Fruit fly (Drosophila melanogaster) whole organism, embryonic: Measurements from ENCODE around the gene CG5902.

Experiments
- CG11504 ChIP-seq: fragments of 200-800 bp; sonication (Bioruptor generic); optimal IDR thresholded peaks from 3 replicates; lab custom pipeline; 2019; ENCODE audit warnings: missing biosample characterization, mild to moderate bottlenecking, missing genetic modification characterization, moderate library complexity
- CG12155 ChIP-seq: fragments of 200-800 bp; sonication (Bioruptor generic); optimal IDR thresholded peaks from 3 replicates; lab custom pipeline; 2016; ENCODE audit warnings: missing biosample characterization, missing genetic modification characterization
- CG12391 ChIP-seq: fragments of 200-800 bp; sonication (Bioruptor generic); optimal IDR thresholded peaks from 3 replicates; lab custom pipeline; 2018; ENCODE audit warnings: missing biosample characterization, mild to moderate bottlenecking, missing genetic modification characterization, moderate library complexity
- CG12744 ChIP-seq: fragments of 200-800 bp; sonication (Bioruptor generic); optimal IDR thresholded peaks from 2 replicates; lab custom pipeline; 2016; ENCODE audit warnings: missing biosample characterization, missing genetic modification characterization
- CG12942 ChIP-seq: fragments of 200-800 bp; sonication (Bioruptor generic); optimal IDR thresholded peaks from 3 replicates; lab custom pipeline; 2016; ENCODE audit warnings: missing biosample characterization, missing genetic modification characterization
- CG15601 ChIP-seq: fragments of 200-800 bp; sonication (Bioruptor generic); optimal IDR thresholded peaks from 3 replicates; lab custom pipeline; 2019; ENCODE audit warnings: missing biosample characterization, mild to moderate bottlenecking, missing genetic modification characterization, moderate library complexity
- CG1602 ChIP-seq: fragments of 200-800 bp; sonication (Bioruptor generic); optimal IDR thresholded peaks from 3 replicates; lab custom pipeline; 2016; ENCODE audit warnings: missing biosample characterization, missing genetic modification characterization
- CG17186 ChIP-seq: fragments of 200-800 bp; sonication (Bioruptor generic); optimal IDR thresholded peaks from 3 replicates; lab custom pipeline; 2017; ENCODE audit warnings: missing biosample characterization, missing genetic modification reagents, missing genetic modification characterization
- CG17328 ChIP-seq: fragments of 200-800 bp; sonication (Bioruptor generic); IDR thresholded peaks from 2 replicates; pipeline ENCODE4 v1.3.6; 2022; ENCODE audit warnings: missing biosample characterization, missing genetic modification characterization
- CG18011 ChIP-seq: fragments of 200-800 bp; sonication (Bioruptor generic); optimal IDR thresholded peaks from 2 replicates; lab custom pipeline; 2017; ENCODE audit warnings: missing biosample characterization, missing genetic modification characterization, mild to moderate bottlenecking, moderate library complexity, missing genotype
- CG18476 ChIP-seq: fragments of 200-800 bp; sonication (Bioruptor generic); optimal IDR thresholded peaks from 2 replicates; lab custom pipeline; 2016; ENCODE audit warnings: missing biosample characterization, mild to moderate bottlenecking, missing genetic modification characterization
- CG3726 ChIP-seq: fragments of 200-800 bp; sonication (Bioruptor generic); IDR thresholded peaks from 3 replicates; pipeline ENCODE4, ENCODE4 v1.3.6; 2022; ENCODE audit warnings: missing biosample characterization, missing genetic modification characterization
- CG4617 ChIP-seq: fragments of 200-800 bp; sonication (Bioruptor generic); optimal IDR thresholded peaks from 3 replicates; lab custom pipeline; 2016; ENCODE audit warnings: missing biosample characterization, missing genetic modification characterization, borderline replicate concordance
- CG5953 ChIP-seq: fragments of 200-800 bp; sonication (Bioruptor generic); IDR thresholded peaks from 2 replicates; pipeline ENCODE4 v1.3.6; 2022; ENCODE audit warnings: missing biosample characterization, missing genetic modification characterization
- CG6272 ChIP-seq: fragments of 200-800 bp; sonication (Bioruptor generic); IDR thresholded peaks from 2 replicates; pipeline ENCODE4 v1.3.6; 2022; ENCODE audit warnings: missing biosample characterization, missing genetic modification characterization
- CG6791 ChIP-seq: fragments of 200-800 bp; sonication (Bioruptor generic); IDR thresholded peaks from 3 replicates; pipeline ENCODE4 v1.3.6; 2022; ENCODE audit warnings: missing biosample characterization, missing genetic modification characterization; ENCODE audit not compliant: partially characterized antibody
- CG8359 ChIP-seq: fragments of 200-800 bp; sonication (Bioruptor generic); optimal IDR thresholded peaks from 2 replicates; lab custom pipeline; 2017; ENCODE audit warnings: missing biosample characterization, mild to moderate bottlenecking, missing genetic modification characterization, borderline replicate concordance
- CG8765 ChIP-seq: fragments of 200-800 bp; sonication (Bioruptor generic); IDR thresholded peaks from 2 replicates; pipeline ENCODE4 v1.3.6; 2022; ENCODE audit warnings: missing biosample characterization, missing genetic modification characterization
- CG8924 ChIP-seq: fragments of 200-800 bp; optimal IDR thresholded peaks from 3 replicates; lab custom pipeline; 2019; ENCODE audit warnings: missing biosample characterization, mild to moderate bottlenecking, missing genetic modification characterization, moderate library complexity
- CG9609 ChIP-seq: fragments of 200-800 bp; sonication (Bioruptor generic); optimal IDR thresholded peaks from 3 replicates; lab custom pipeline; 2016; ENCODE audit warnings: missing biosample characterization, missing genetic modification characterization
- CTCF ChIP-seq: fragments of 200-800 bp; sonication (Bioruptor generic); optimal IDR thresholded peaks from 2 replicates; lab custom pipeline; 2017; ENCODE audit warnings: missing biosample characterization, mild to moderate bottlenecking, missing genetic modification characterization, moderate library complexity
- CkIIα-i1 ChIP-seq: fragments of 200-800 bp; sonication (Bioruptor generic); IDR thresholded peaks from 2 replicates; pipeline ENCODE4 v1.3.6; 2022; ENCODE audit warnings: missing biosample characterization, missing genetic modification characterization
- CrebB ChIP-seq: fragments of 200-800 bp; sonication (Bioruptor generic); optimal IDR thresholded peaks from 3 replicates; lab custom pipeline; 2018; ENCODE audit warnings: missing biosample characterization, mild to moderate bottlenecking, missing genetic modification characterization
- Dll ChIP-seq: fragments of 200-800 bp; sonication (Bioruptor generic); IDR thresholded peaks from 4 replicates; pipeline ENCODE4 v1.3.6; 2022; ENCODE audit warnings: missing biosample characterization, missing genetic modification characterization; ENCODE audit not compliant: partially characterized antibody
- Fer1 ChIP-seq: fragments of 200-800 bp; sonication (Bioruptor generic); optimal IDR thresholded peaks from 2 replicates; lab custom pipeline; 2017; ENCODE audit warnings: missing biosample characterization, mild to moderate bottlenecking, missing genetic modification characterization
- Fer2 ChIP-seq: fragments of 200-800 bp; sonication (Bioruptor generic); optimal IDR thresholded peaks from 2 replicates; lab custom pipeline; 2018; ENCODE audit warnings: missing biosample characterization, mild to moderate bottlenecking, missing genetic modification characterization, moderate library complexity
- HHEX ChIP-seq: fragments of 200-800 bp; sonication (Bioruptor generic); optimal IDR thresholded peaks from 3 replicates; lab custom pipeline; 2017; ENCODE audit warnings: missing biosample characterization, mild to moderate bottlenecking, missing genetic modification characterization, missing genetic modification reagents
- Kr ChIP-seq: fragments of 200-800 bp; sonication (Bioruptor generic); optimal IDR thresholded peaks from 2 replicates; lab custom pipeline; 2017; ENCODE audit warnings: missing biosample characterization, mild to moderate bottlenecking, missing genetic modification characterization
- Lhr ChIP-seq: fragments of 200-800 bp; sonication (Bioruptor generic); optimal IDR thresholded peaks from 3 replicates; lab custom pipeline; 2017; ENCODE audit warnings: mild to moderate bottlenecking, missing biosample characterization, missing genetic modification reagents, missing genetic modification characterization
- MBD-R2 ChIP-seq: fragments of 200-800 bp; sonication (Bioruptor generic); IDR thresholded peaks from 2 replicates; pipeline ENCODE4 v1.3.6; 2022; ENCODE audit warnings: missing biosample characterization, missing genetic modification characterization
- Max ChIP-seq: fragments of 200-800 bp; sonication (Bioruptor generic); optimal IDR thresholded peaks from 2 replicates; lab custom pipeline; 2016; ENCODE audit warnings: missing biosample characterization, mild to moderate bottlenecking, missing genetic modification characterization
- Nf-YB ChIP-seq: fragments of 200-800 bp; sonication (Bioruptor generic); optimal IDR thresholded peaks from 3 replicates; lab custom pipeline; 2019; ENCODE audit warnings: missing biosample characterization, mild to moderate bottlenecking, missing genetic modification characterization, moderate library complexity
- Optix ChIP-seq: fragments of 200-800 bp; sonication (Bioruptor generic); IDR thresholded peaks from 3 replicates; pipeline ENCODE4 v1.3.6; 2022; ENCODE audit warnings: missing biosample characterization, missing genetic modification characterization
- Sry-δ ChIP-seq: fragments of 200-800 bp; sonication (Bioruptor generic); optimal IDR thresholded peaks from 2 replicates; lab custom pipeline; 2016; ENCODE audit warnings: missing biosample characterization, missing genetic modification characterization
- ara ChIP-seq: fragments of 200-800 bp; sonication (Bioruptor generic); IDR thresholded peaks from 2 replicates; pipeline ENCODE4 v1.3.6; 2022; ENCODE audit warnings: missing biosample characterization, missing genetic modification characterization
- az2 ChIP-seq: fragments of 200-800 bp; sonication (Bioruptor generic); optimal IDR thresholded peaks from 3 replicates; lab custom pipeline; 2016; ENCODE audit warnings: missing biosample characterization, missing genetic modification characterization
- cad ChIP-seq: fragments of >200 bp; optimal IDR thresholded peaks from 2 replicates; lab custom pipeline; 2017; ENCODE audit warnings: missing biosample characterization, missing genetic modification characterization
- cg ChIP-seq: fragments of 200-800 bp; sonication (Bioruptor generic); optimal IDR thresholded peaks from 3 replicates; lab custom pipeline; 2019; ENCODE audit warnings: missing biosample characterization, mild to moderate bottlenecking, missing genetic modification characterization, moderate library complexity
- corto ChIP-seq: fragments of 200-800 bp; sonication (Bioruptor generic); optimal IDR thresholded peaks from 2 replicates; lab custom pipeline; 2016; ENCODE audit warnings: missing biosample characterization, mild to moderate bottlenecking, missing genetic modification characterization, moderate library complexity
- croc ChIP-seq: fragments of 200-800 bp; sonication (Bioruptor generic); conservative IDR thresholded peaks from 3 replicates; pipeline ENCODE4 v1.3.6; 2022; ENCODE audit warnings: missing biosample characterization, missing genetic modification characterization
- dan ChIP-seq: fragments of 200-800 bp; sonication (Bioruptor generic); IDR thresholded peaks from 2 replicates; pipeline ENCODE4 v1.3.6; 2022; ENCODE audit warnings: missing biosample characterization, missing genetic modification characterization
- disco-r ChIP-seq: fragments of 200-800 bp; sonication (Bioruptor generic); optimal IDR thresholded peaks from 2 replicates; lab custom pipeline; 2016; ENCODE audit warnings: missing biosample characterization, missing genetic modification characterization
- ems ChIP-seq: fragments of 200-800 bp; sonication (Bioruptor generic); optimal IDR thresholded peaks from 3 replicates; lab custom pipeline; 2016; ENCODE audit warnings: missing biosample characterization, missing genetic modification characterization
- fd64A ChIP-seq: fragments of 200-800 bp; sonication (Bioruptor generic); optimal IDR thresholded peaks from 3 replicates; lab custom pipeline; 2018; ENCODE audit warnings: missing biosample characterization, mild to moderate bottlenecking, missing genetic modification characterization
- gfzf ChIP-seq: fragments of 200-800 bp; sonication (Bioruptor generic); optimal IDR thresholded peaks from 2 replicates; lab custom pipeline; 2016; ENCODE audit warnings: missing biosample characterization, mild to moderate bottlenecking, missing genetic modification characterization, moderate library complexity
- kni ChIP-seq: fragments of 200-800 bp; sonication (Bioruptor generic); optimal IDR thresholded peaks from 3 replicates; lab custom pipeline; 2017; ENCODE audit warnings: mild to moderate bottlenecking, missing biosample characterization, missing genetic modification reagents, missing genetic modification characterization
- ro ChIP-seq: fragments of 200-800 bp; sonication (Bioruptor generic); IDR thresholded peaks from 2 replicates; pipeline ENCODE4 v1.3.6; 2022; ENCODE audit warnings: missing biosample characterization, missing genetic modification characterization
- sens ChIP-seq: fragments of 200-800 bp; sonication (Bioruptor generic); peaks from one replicate; lab custom pipeline; 2016; ENCODE audit warnings: missing biosample characterization, missing genetic modification characterization
- shn ChIP-seq: fragments of 200-800 bp; sonication (Bioruptor generic); optimal IDR thresholded peaks from 3 replicates; lab custom pipeline; 2016; ENCODE audit warnings: missing biosample characterization, missing genetic modification characterization
- sim ChIP-seq: fragments of 200-800 bp; sonication (Bioruptor generic); IDR thresholded peaks from 2 replicates; pipeline ENCODE4 v1.3.6; 2022; ENCODE audit warnings: missing biosample characterization, missing genetic modification characterization
- toy ChIP-seq: fragments of 200-800 bp; sonication (Bioruptor generic); IDR thresholded peaks from 2 replicates; pipeline ENCODE4 v1.3.6; 2022; ENCODE audit warnings: missing biosample characterization, missing genetic modification characterization
- trem ChIP-seq: fragments of 200-800 bp; optimal IDR thresholded peaks from 3 replicates; lab custom pipeline; 2019; ENCODE audit warnings: missing biosample characterization, mild to moderate bottlenecking, missing genetic modification characterization, moderate library complexity

Gene CG5902

dm6 chr3R:23986479-23986930, at the start of gene CG5902, which contains the start of gene CG13603 (continued):
- no peak for TF ChIP-seq kni (GFP tag; lab: Kevin White, UChicago)
- TF ChIP-seq Kr (GFP tag; lab: Kevin White, UChicago) = no peak
- TF ChIP-seq MBD-R2 = peak; percentile 93
- TF ChIP-seq CG8765 (GFP tag; lab: Robert Waterston, UW) = no peak
- no peak for TF ChIP-seq CG5953 (GFP tag; lab: Robert Waterston, UW)
- no peak for TF ChIP-seq CG8359 (GFP tag; lab: Kevin White, UChicago)
- TF ChIP-seq CG1602 (GFP tag; lab: Kevin White, UChicago) = no peak
- no peak for TF ChIP-seq dan (GFP tag; lab: Robert Waterston, UW)
- TF ChIP-seq Fer1 (GFP tag; lab: Kevin White, UChicago) = no peak
- no peak for TF ChIP-seq toy (GFP tag; lab: Robert Waterston, UW)
- TF ChIP-seq CG18011 (GFP tag; lab: Kevin White, UChicago) = peak; percentile 45
- no peak for TF ChIP-seq cad (GFP tag; lab: Kevin White, UChicago)
- TF ChIP-seq CG12942 (GFP tag; lab: Kevin White, UChicago) = peak; percentile 39
- TF ChIP-seq ems (GFP tag; lab: Kevin White, UChicago) = peak; percentile 41
- no peak for TF ChIP-seq CG3726
- TF ChIP-seq CrebB (tag; lab: Kevin White, UChicago) = peak; percentile 5
- TF ChIP-seq shn = peak; percentile 47
- no peak for TF ChIP-seq croc (GFP tag; lab: Robert Waterston, UW)
- peak; percentile 34 for TF ChIP-seq trem (tag; lab: Kevin White, UChicago)
- TF ChIP-seq ro (GFP tag; lab: Robert Waterston, UW) = no peak
- peak; percentile 96 for TF ChIP-seq CG17186 (GFP tag; lab: Kevin White, UChicago)
- TF ChIP-seq CG9609 = peak; percentile 38
- no peak for TF ChIP-seq disco-r
- no peak for TF ChIP-seq Max (GFP tag; lab: Kevin White, UChicago)
- TF ChIP-seq fd64A (GFP tag; lab: Kevin White, UChicago) = no peak
- no peak for TF ChIP-seq Lhr (GFP tag; lab: Kevin White, UChicago)
- TF ChIP-seq CG18476 (GFP tag; lab: Kevin White, UChicago) = no peak
- TF ChIP-seq Nf-YB (GFP tag; lab: Kevin White, UChicago) = no peak
- no peak for TF ChIP-seq CG12744 (GFP tag; lab: Kevin White, UChicago)
- TF ChIP-seq Optix (GFP tag; lab: Robert Waterston, UW) = no peak
- TF ChIP-seq CG17328 = peak; percentile 39; the same call in 1 of the 2 replicates
- TF ChIP-seq Fer2 (tag; lab: Kevin White, UChicago) = no peak
- no peak for TF ChIP-seq CkIIα-i1 (GFP tag; lab: Robert Waterston, UW)
- TF ChIP-seq CG15601 = no peak
- TF ChIP-seq corto (GFP tag; lab: Kevin White, UChicago) = no peak
- TF ChIP-seq cg = peak; percentile 59
- TF ChIP-seq CG8924 (tag; lab: Kevin White, UChicago) = no peak
- TF ChIP-seq sim = no peak
- peak; percentile 79 for TF ChIP-seq CG6791
- TF ChIP-seq CG4617 (GFP tag; lab: Kevin White, UChicago) = peak; percentile 97
- peak; percentile 58 for TF ChIP-seq CG12155 (GFP tag; lab: Kevin White, UChicago)
- no peak for TF ChIP-seq CTCF (GFP tag; lab: Kevin White, UChicago)
- TF ChIP-seq az2 (GFP tag; lab: Kevin White, UChicago) = no peak
- 0 out of 2 replicates have a peak, but pooled peaks have one; percentile 46 for TF ChIP-seq CG6272 (GFP tag; lab: Robert Waterston, UW)
- peak; percentile 24 for TF ChIP-seq gfzf (GFP tag; lab: Kevin White, UChicago)
- no peak for TF ChIP-seq HHEX
- TF ChIP-seq Dll (GFP tag; lab: Robert Waterston, UW) = peak; percentile 82
- TF ChIP-seq CG11504 = no peak
- no peak for TF ChIP-seq ara (GFP tag; lab: Robert Waterston, UW)
- peak; percentile 39 for TF ChIP-seq CG12391 (tag; lab: Kevin White, UChicago)
- peak; percentile 98 for TF ChIP-seq Sry-δ (GFP tag; lab: Kevin White, UChicago)
- no peak for TF ChIP-seq sens
